In genomic region chr2L:19735635-19736109, dm6 we compare ENCODE assay signal across 1 fruit fly cellular context.
TF ChIP-seq lines count a peak whose summit lies in the region.

CG10462 (minus strand) TSS chr2L:19735980.
Nf-YB (plus strand) TSS chr2L:19736044.

TF ChIP-seq in whole organism, embryonic, 481 proteins besides CTCF, POLR2A, EP300 and RAD21 (continued from another document):
- TF ChIP-seq CG34422 (GFP tag; IDR thresholded peaks at IDR 0.05; lab: Robert Waterston, UW): 0 out of 3 replicates have a peak, but pooled peaks have one; percentile 7
- peak; percentile 42 for TF ChIP-seq CG14710 (tag; optimal IDR thresholded peaks at IDR 0.05; lab: Kevin White, UChicago)
- no peak for TF ChIP-seq CG2202 (tag; optimal IDR thresholded peaks at IDR 0.05; lab: Kevin White, UChicago)
- peak; percentile 88 for TF ChIP-seq CG34224 (GFP tag; IDR thresholded peaks at IDR 0.05; lab: Robert Waterston, UW; ENCODE audit: partially characterized antibody)
- 0 out of 3 replicates have a peak, but pooled peaks have one; percentile 15 for TF ChIP-seq Dbx (GFP tag; IDR thresholded peaks at IDR 0.05; lab: Robert Waterston, UW)
- no peak for TF ChIP-seq CG16863 (GFP tag; optimal IDR thresholded peaks at IDR 0.05; lab: Kevin White, UChicago)
- no peak for TF ChIP-seq hkb (optimal IDR thresholded peaks at IDR 0.05; lab: Kevin White, UChicago)
- TF ChIP-seq hkb (GFP tag; IDR thresholded peaks at IDR 0.05; lab: Robert Waterston, UW): no peak
- peak; percentile 19 for TF ChIP-seq CG33213 (GFP tag; optimal IDR thresholded peaks at IDR 0.05; lab: Kevin White, UChicago)
- TF ChIP-seq Scr (GFP tag; IDR thresholded peaks at IDR 0.05; lab: Robert Waterston, UW; ENCODE audit: partially characterized antibody): peak; percentile 86
- peak; percentile 69 for TF ChIP-seq YL-1 (GFP tag; optimal IDR thresholded peaks at IDR 0.05; lab: Kevin White, UChicago)
- TF ChIP-seq CG30020 (tag; optimal IDR thresholded peaks at IDR 0.05; lab: Kevin White, UChicago): peak; percentile 20
- TF ChIP-seq chinmo (GFP tag; IDR thresholded peaks at IDR 0.05; lab: Robert Waterston, UW; ENCODE audit: partially characterized antibody): peak; percentile 76; the same call in 1 of the 4 replicates
- peak; percentile 85 for TF ChIP-seq Dll (GFP tag; IDR thresholded peaks at IDR 0.05; lab: Robert Waterston, UW; ENCODE audit: partially characterized antibody)
- TF ChIP-seq BtbVII (GFP tag; optimal IDR thresholded peaks at IDR 0.05; lab: Kevin White, UChicago): no peak
- peak; percentile 96 for TF ChIP-seq Bgb (GFP tag; IDR thresholded peaks at IDR 0.05; lab: Robert Waterston, UW; ENCODE audit: partially characterized antibody)
- peak; percentile 84 for TF ChIP-seq CG13287 (GFP tag; IDR thresholded peaks at IDR 0.05; lab: Robert Waterston, UW; ENCODE audit: partially characterized antibody)
- peak; percentile 33 for TF ChIP-seq HLHmδ (GFP tag; optimal IDR thresholded peaks at IDR 0.05; lab: Kevin White, UChicago)
- TF ChIP-seq MBD-R2 (GFP tag; IDR thresholded peaks at IDR 0.05; lab: Robert Waterston, UW): peak; percentile 87
- TF ChIP-seq HmgZ (tag; optimal IDR thresholded peaks at IDR 0.05; lab: Kevin White, UChicago): peak; percentile 59
- peak; percentile 73 for TF ChIP-seq CG15514 (GFP tag; optimal IDR thresholded peaks at IDR 0.05; lab: Kevin White, UChicago)
- TF ChIP-seq nerfin-2 (GFP tag; IDR thresholded peaks at IDR 0.05; lab: Robert Waterston, UW; ENCODE audit: partially characterized antibody): peak; percentile 98
- TF ChIP-seq sens (GFP tag; lab: Kevin White, UChicago): peak; percentile 66
- TF ChIP-seq tx (GFP tag; optimal IDR thresholded peaks at IDR 0.05; lab: Kevin White, UChicago): no peak
- no peak for TF ChIP-seq pho (GFP tag; optimal IDR thresholded peaks at IDR 0.05; lab: Kevin White, UChicago)
- TF ChIP-seq knrl (GFP tag; IDR thresholded peaks at IDR 0.05; lab: Robert Waterston, UW; ENCODE audit: partially characterized antibody): peak; percentile 85
- TF ChIP-seq Hsf (GFP tag; optimal IDR thresholded peaks at IDR 0.05; lab: Kevin White, UChicago): peak; percentile 18
- peak; percentile 75 for TF ChIP-seq Med (GFP tag; lab: Kevin White, UChicago)
- no peak for TF ChIP-seq dysf (GFP tag; IDR thresholded peaks at IDR 0.05; lab: Robert Waterston, UW)
- TF ChIP-seq CG16813 (GFP tag; IDR thresholded peaks at IDR 0.05; lab: Robert Waterston, UW; ENCODE audit: partially characterized antibody): peak; percentile 91
- no peak for TF ChIP-seq Drgx (GFP tag; IDR thresholded peaks at IDR 0.05; lab: Robert Waterston, UW)
- peak; percentile 91 for TF ChIP-seq Opbp (GFP tag; IDR thresholded peaks at IDR 0.05; lab: Robert Waterston, UW; ENCODE audit: partially characterized antibody)
- peak; percentile 24 for TF ChIP-seq phol (tag; optimal IDR thresholded peaks at IDR 0.05; lab: Kevin White, UChicago)
- TF ChIP-seq CG2199 (GFP tag; IDR thresholded peaks at IDR 0.05; lab: Robert Waterston, UW): 0 out of 3 replicates have a peak, but pooled peaks have one; percentile 36
- no peak for TF ChIP-seq aop (GFP tag; IDR thresholded peaks at IDR 0.05; lab: Robert Waterston, UW)
- no peak for TF ChIP-seq gce (GFP tag; IDR thresholded peaks at IDR 0.05; lab: Robert Waterston, UW)
- peak in 1 of 2 experiments; percentile 15 for TF ChIP-seq crp (GFP tag; optimal IDR thresholded peaks at IDR 0.05; lab: Kevin White, UChicago)
- TF ChIP-seq HLH4C (GFP tag; IDR thresholded peaks at IDR 0.05; lab: Robert Waterston, UW; ENCODE audit: partially characterized antibody): peak; percentile 97
- TF ChIP-seq jumu (GFP tag; optimal IDR thresholded peaks at IDR 0.05; lab: Kevin White, UChicago): peak; percentile 6
- peak; percentile 54 for TF ChIP-seq CG4617 (GFP tag; optimal IDR thresholded peaks at IDR 0.05; lab: Kevin White, UChicago; ENCODE audit: borderline replicate concordance)
- TF ChIP-seq org-1 (GFP tag; optimal IDR thresholded peaks at IDR 0.05; lab: Kevin White, UChicago): no peak
- no peak for TF ChIP-seq pfk (GFP tag; optimal IDR thresholded peaks at IDR 0.05; lab: Kevin White, UChicago)
- TF ChIP-seq unc-4 (GFP tag; IDR thresholded peaks at IDR 0.05; lab: Robert Waterston, UW; ENCODE audit: partially characterized antibody): peak; percentile 81
- TF ChIP-seq CG13624 (GFP tag; optimal IDR thresholded peaks at IDR 0.05; lab: Kevin White, UChicago): peak; percentile 16
- peak; percentile 66 for TF ChIP-seq HmgD (GFP tag; optimal IDR thresholded peaks at IDR 0.05; lab: Kevin White, UChicago)
- TF ChIP-seq CG17829 (tag; optimal IDR thresholded peaks at IDR 0.05; lab: Kevin White, UChicago): peak; percentile 34
- peak; percentile 35 for TF ChIP-seq nmo (GFP tag; optimal IDR thresholded peaks at IDR 0.05; lab: Kevin White, UChicago)
- peak; percentile 46 for TF ChIP-seq CHES-1-like (GFP tag; optimal IDR thresholded peaks at IDR 0.05; lab: Kevin White, UChicago)
- peak; percentile 34 for TF ChIP-seq chn (GFP tag; optimal IDR thresholded peaks at IDR 0.05; lab: Kevin White, UChicago)
- TF ChIP-seq mld (GFP tag; IDR thresholded peaks at IDR 0.05; lab: Robert Waterston, UW; ENCODE audit: partially characterized antibody): peak; percentile 94
- peak; percentile 80 for TF ChIP-seq bigmax (GFP tag; optimal IDR thresholded peaks at IDR 0.05; lab: Kevin White, UChicago)
- TF ChIP-seq CG9437 (GFP tag; optimal IDR thresholded peaks at IDR 0.05; lab: Kevin White, UChicago): peak; percentile 88
- no peak for TF ChIP-seq CG15601 (tag; optimal IDR thresholded peaks at IDR 0.05; lab: Kevin White, UChicago)
- TF ChIP-seq CG2129 (GFP tag; IDR thresholded peaks at IDR 0.05; lab: Robert Waterston, UW; ENCODE audit: partially characterized antibody): peak; percentile 42; the same call in 1 of the 2 replicates
- peak; percentile 8 for TF ChIP-seq CG8478 (optimal IDR thresholded peaks at IDR 0.05; lab: Kevin White, UChicago)
- TF ChIP-seq CG2875 (GFP tag; optimal IDR thresholded peaks at IDR 0.05; lab: Kevin White, UChicago): no peak
- peak; percentile 98 for TF ChIP-seq ato (GFP tag; IDR thresholded peaks at IDR 0.05; lab: Robert Waterston, UW; ENCODE audit: partially characterized antibody)
- peak; percentile 53 for TF ChIP-seq Ets97D (GFP tag; optimal IDR thresholded peaks at IDR 0.05; lab: Kevin White, UChicago)
- peak; percentile 83 for TF ChIP-seq cg (GFP tag; optimal IDR thresholded peaks at IDR 0.05; lab: Kevin White, UChicago)
- peak; percentile 98 for TF ChIP-seq CG7963 (GFP tag; IDR thresholded peaks at IDR 0.05; lab: Robert Waterston, UW; ENCODE audit: partially characterized antibody)
- peak; percentile 91 for TF ChIP-seq ftz-f1 (GFP tag; optimal IDR thresholded peaks at IDR 0.05; lab: Kevin White, UChicago)
- TF ChIP-seq CG14860 (GFP tag; IDR thresholded peaks at IDR 0.05; lab: Robert Waterston, UW; ENCODE audit: partially characterized antibody): peak; percentile 95
- no peak for TF ChIP-seq Meics (GFP tag; optimal IDR thresholded peaks at IDR 0.05; lab: Kevin White, UChicago)
- TF ChIP-seq Stat92E (GFP tag; optimal IDR thresholded peaks at IDR 0.05; lab: Kevin White, UChicago): no peak
- peak; percentile 80 for TF ChIP-seq CG2116 (GFP tag; optimal IDR thresholded peaks at IDR 0.05; lab: Kevin White, UChicago)
- peak; percentile 90 for TF ChIP-seq amos (GFP tag; IDR thresholded peaks at IDR 0.05; lab: Robert Waterston, UW; ENCODE audit: partially characterized antibody)
- no peak for TF ChIP-seq CG13123 (GFP tag; optimal IDR thresholded peaks at IDR 0.05; lab: Kevin White, UChicago)
- TF ChIP-seq Adf1 (GFP tag; IDR thresholded peaks at IDR 0.05; lab: Robert Waterston, UW): peak; percentile 50; the same call in 1 of the 2 replicates
- peak; percentile 79 for TF ChIP-seq Lhr (GFP tag; optimal IDR thresholded peaks at IDR 0.05; lab: Kevin White, UChicago)
- peak; percentile 91 for TF ChIP-seq zen2 (GFP tag; IDR thresholded peaks at IDR 0.05; lab: Robert Waterston, UW; ENCODE audit: partially characterized antibody)
- no peak for TF ChIP-seq so (GFP tag; IDR thresholded peaks at IDR 0.05; lab: Robert Waterston, UW)
- peak; percentile 74 for TF ChIP-seq CG15479 (GFP tag; optimal IDR thresholded peaks at IDR 0.05; lab: Kevin White, UChicago)
- TF ChIP-seq MESR4 (GFP tag; optimal IDR thresholded peaks at IDR 0.05; lab: Kevin White, UChicago): peak; percentile 54
- TF ChIP-seq tna (GFP tag; IDR thresholded peaks at IDR 0.05; lab: Robert Waterston, UW; ENCODE audit: partially characterized antibody): peak; percentile 92
- TF ChIP-seq trem (tag; optimal IDR thresholded peaks at IDR 0.05; lab: Kevin White, UChicago): peak; percentile 69
- peak; percentile 73 for TF ChIP-seq sna (GFP tag; IDR thresholded peaks at IDR 0.05; lab: Robert Waterston, UW; ENCODE audit: partially characterized antibody)
- peak in 1 of 2 experiments; percentile 50 for TF ChIP-seq insv (GFP tag; optimal IDR thresholded peaks at IDR 0.05; lab: Kevin White, UChicago)
- peak; percentile 99 for TF ChIP-seq Dref (GFP tag; IDR thresholded peaks at IDR 0.05; lab: Robert Waterston, UW)
- TF ChIP-seq CG17186 (GFP tag; optimal IDR thresholded peaks at IDR 0.05; lab: Kevin White, UChicago): peak; percentile 88
- peak; percentile 8 for TF ChIP-seq zen (tag; optimal IDR thresholded peaks at IDR 0.05; lab: Kevin White, UChicago)
- TF ChIP-seq CG4854 (GFP tag; optimal IDR thresholded peaks at IDR 0.05; lab: Kevin White, UChicago): no peak
- peak; percentile 88 for TF ChIP-seq Ets65A (GFP tag; lab: Kevin White, UChicago)
- TF ChIP-seq Trl (optimal IDR thresholded peaks at IDR 0.05; lab: Kevin White, UChicago): peak; percentile 27 to 50
- no peak for TF ChIP-seq Trl (GFP tag; optimal IDR thresholded peaks at IDR 0.05; lab: Kevin White, UChicago)
- TF ChIP-seq gfzf (GFP tag; optimal IDR thresholded peaks at IDR 0.05; lab: Kevin White, UChicago): peak; percentile 26
- peak; percentile 96 for TF ChIP-seq hb (GFP tag; IDR thresholded peaks at IDR 0.05; lab: Robert Waterston, UW; ENCODE audit: partially characterized antibody)
- peak; percentile 16 for TF ChIP-seq CG3995 (GFP tag; optimal IDR thresholded peaks at IDR 0.05; lab: Kevin White, UChicago)
- TF ChIP-seq bbx (GFP tag; IDR thresholded peaks at IDR 0.05; lab: Robert Waterston, UW; ENCODE audit: partially characterized antibody): peak; percentile 95
- TF ChIP-seq nerfin-1 (tag; optimal IDR thresholded peaks at IDR 0.05; lab: Kevin White, UChicago): no peak
- peak; percentile 78 for TF ChIP-seq dm (GFP tag; optimal IDR thresholded peaks at IDR 0.05; lab: Kevin White, UChicago)
- TF ChIP-seq inv (GFP tag; IDR thresholded peaks at IDR 0.05; lab: Robert Waterston, UW; ENCODE audit: partially characterized antibody): peak; percentile 76
- peak; percentile 90 for TF ChIP-seq vnd (GFP tag; IDR thresholded peaks at IDR 0.05; lab: Robert Waterston, UW; ENCODE audit: partially characterized antibody)
- peak; percentile 88 for TF ChIP-seq Sry-δ (GFP tag; optimal IDR thresholded peaks at IDR 0.05; lab: Kevin White, UChicago)
- TF ChIP-seq Pdp1 (GFP tag; optimal IDR thresholded peaks at IDR 0.05; lab: Kevin White, UChicago): peak in 1 of 2 experiments; percentile 31
- TF ChIP-seq mam (GFP tag; optimal IDR thresholded peaks at IDR 0.05; lab: Kevin White, UChicago): no peak
- no peak for TF ChIP-seq CG7928 (GFP tag; optimal IDR thresholded peaks at IDR 0.05; lab: Kevin White, UChicago)
- TF ChIP-seq Sin3A (optimal IDR thresholded peaks at IDR 0.05; lab: Kevin White, UChicago): peak; percentile 81
- TF ChIP-seq onecut (GFP tag; IDR thresholded peaks at IDR 0.05; lab: Robert Waterston, UW): peak; percentile 60
- TF ChIP-seq CG10462 (GFP tag; optimal IDR thresholded peaks at IDR 0.05; lab: Kevin White, UChicago): peak; percentile 95
